Worm (Caenorhabditis elegans): Measurements from ENCODE around the gene twk-42.

- TF ChIP-seq flt-1 (GFP tag; IDR thresholded peaks at IDR 0.05) (no peak), klf-2 (GFP tag; conservative IDR thresholded peaks at IDR 0.05) (no peak), cog-1 (tag; optimal IDR thresholded peaks at IDR 0.05) (no peak), med-1 (GFP tag; optimal IDR thresholded peaks at IDR 0.05; ENCODE audit: insufficient read depth) (no peak), ref-1 (GFP tag; conservative IDR thresholded peaks at IDR 0.05) (no peak), T22C8.4 (GFP tag; IDR thresholded peaks at IDR 0.05) (no peak), ztf-29 (GFP tag; IDR thresholded peaks at IDR 0.05) (no peak)
Measured at ce11 chrV:17754999-17755398, 22.6 kb upstream of the twk-42 start.
